Fruit fly (Drosophila melanogaster) whole organism: ENCODE data around the gene CG14079.

Experiments used
- CG8478 ChIP-seq: fragments of >200 bp; optimal IDR thresholded peaks from 2 replicates; lab custom pipeline; 2018; ENCODE audit warnings: inconsistent platforms
- Dll ChIP-seq: fragments of >200 bp; optimal IDR thresholded peaks from 2 replicates; lab custom pipeline; 2017
- EcR ChIP-seq, 2 experiments: fragments of >200 bp; optimal IDR thresholded peaks; 2 replicates each; lab custom pipeline; 2017; ENCODE audit warnings: missing biosample characterization in 2 of 2, missing genetic modification characterization in 2 of 2, missing genetic modification reagents in 2 of 2
- pan ChIP-seq: fragments of >200 bp; optimal IDR thresholded peaks from 2 replicates; lab custom pipeline; 2017
- psq ChIP-seq: fragments of >200 bp; optimal IDR thresholded peaks from 2 replicates; lab custom pipeline; 2017
- usp ChIP-seq: fragments of >200 bp; optimal IDR thresholded peaks from 2 replicates; lab custom pipeline; 2017; ENCODE audit warnings: missing biosample characterization, missing genetic modification characterization, mixed read lengths

DNA sequence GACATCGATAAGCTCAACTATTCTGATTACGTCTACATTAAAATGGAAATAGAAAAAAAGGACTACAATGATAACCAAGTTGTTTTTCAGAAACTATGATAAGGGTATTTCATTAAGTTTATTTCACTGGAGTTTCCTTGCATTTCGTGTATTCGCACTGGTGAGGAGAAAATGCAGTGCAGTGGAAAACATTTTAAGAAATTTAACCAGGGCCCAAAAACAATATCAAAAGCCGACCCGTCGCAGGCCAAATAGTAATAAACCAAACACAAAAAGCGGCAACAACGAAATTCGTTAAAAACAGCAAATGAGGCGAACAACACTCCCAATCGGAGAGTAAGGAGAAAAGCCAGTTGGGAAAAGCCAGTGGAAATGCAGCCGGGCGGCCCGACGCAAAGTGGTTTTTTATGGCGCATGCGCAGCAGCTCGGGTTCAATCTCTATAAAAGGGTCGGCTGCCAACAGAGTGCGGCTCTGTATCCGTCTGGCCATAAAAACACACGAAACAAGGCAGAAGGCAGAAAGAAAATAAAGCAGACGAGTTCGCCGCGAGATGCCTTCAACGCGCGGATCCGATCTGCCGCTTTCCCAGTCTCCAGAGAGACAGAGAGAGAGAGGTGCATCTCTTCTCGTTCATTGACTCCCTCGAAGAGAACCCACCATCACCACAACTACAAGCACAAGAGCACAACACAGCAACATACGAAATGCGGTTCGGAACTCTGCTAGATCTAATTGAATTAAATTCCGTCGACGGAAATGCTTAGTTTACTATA lies 16.7 kb upstream of the CG14079 start:
- no peak for TF ChIP-seq pan (lab: Kevin White, UChicago)
- no peak for TF ChIP-seq psq
- no peak for TF ChIP-seq CG8478 (lab: Kevin White, UChicago)
- TF ChIP-seq usp (GFP tag; lab: Kevin White, UChicago): no peak
- peak; percentile 61 to 91 for TF ChIP-seq EcR (GFP tag; optimal IDR thresholded peaks at IDR 0.05; lab: Kevin White, UChicago)
- no peak for TF ChIP-seq Dll
